Fruit fly (Drosophila melanogaster) whole organism, prepupa: Measurements from ENCODE around the gene CG31538.
A peak's percentile ranks its signal among the peaks of the same experiment; 100 is the strongest.

ENCODE experiments used
- CG10631 ChIP-seq: fragments of 200-800 bp; sonication (Bioruptor generic); optimal IDR thresholded peaks from 2 replicates; lab custom pipeline; 2016; ENCODE audit warnings: missing biosample characterization, missing genetic modification characterization
- CG11294 ChIP-seq: fragments of 200-800 bp; sonication (Bioruptor generic); IDR thresholded peaks from 2 replicates; pipeline ENCODE4 v1.3.6; 2022; ENCODE audit warnings: missing biosample characterization, missing genetic modification characterization
- CG11762 ChIP-seq: fragments of 200-800 bp; sonication (Bioruptor generic); optimal IDR thresholded peaks from 3 replicates; lab custom pipeline; 2016; ENCODE audit warnings: missing biosample characterization, missing genetic modification characterization; ENCODE audit not compliant: insufficient read depth
- CG11902 ChIP-seq: fragments of 200-800 bp; sonication (Bioruptor generic); optimal IDR thresholded peaks from 3 replicates; lab custom pipeline; 2016; ENCODE audit warnings: missing biosample characterization, missing genetic modification characterization
- CG15336 ChIP-seq: fragments of 200-800 bp; sonication (Bioruptor generic); IDR thresholded peaks from 2 replicates; pipeline ENCODE4 v1.3.6; 2022; ENCODE audit warnings: missing biosample characterization, missing genetic modification characterization
- CG1621 ChIP-seq: fragments of 200-800 bp; sonication (Bioruptor generic); optimal IDR thresholded peaks from 3 replicates; lab custom pipeline; 2018; ENCODE audit warnings: missing biosample characterization, mild to moderate bottlenecking, missing genetic modification characterization
- CG16779 ChIP-seq: fragments of 200-800 bp; sonication (Bioruptor generic); optimal IDR thresholded peaks from 3 replicates; lab custom pipeline; 2017; ENCODE audit warnings: missing biosample characterization, mild to moderate bottlenecking, missing genetic modification characterization
- CG3032 ChIP-seq: fragments of 200-800 bp; optimal IDR thresholded peaks from 2 replicates; lab custom pipeline; 2019; ENCODE audit warnings: missing biosample characterization, mild to moderate bottlenecking, missing genetic modification characterization, moderate library complexity
- CG31627 ChIP-seq: fragments of 200-800 bp; sonication (Bioruptor generic); optimal IDR thresholded peaks from 3 replicates; lab custom pipeline; 2016; ENCODE audit warnings: missing biosample characterization, missing genetic modification characterization
- CG32006 ChIP-seq: fragments of 200-800 bp; sonication (Bioruptor generic); optimal IDR thresholded peaks from 3 replicates; lab custom pipeline; 2017; ENCODE audit warnings: missing biosample characterization, mild to moderate bottlenecking, missing genetic modification characterization
- CG34406 ChIP-seq: fragments of 200-800 bp; sonication (Bioruptor generic); optimal IDR thresholded peaks from 3 replicates; lab custom pipeline; 2016; ENCODE audit warnings: missing biosample characterization, missing genetic modification characterization
- CG3919 ChIP-seq: fragments of 200-800 bp; sonication (Bioruptor generic); optimal IDR thresholded peaks from 3 replicates; lab custom pipeline; 2016; ENCODE audit warnings: missing biosample characterization, missing genetic modification characterization
- CG4318 ChIP-seq: fragments of 200-800 bp; sonication (Bioruptor generic); optimal IDR thresholded peaks from 3 replicates; lab custom pipeline; 2017; ENCODE audit warnings: missing biosample characterization, mild to moderate bottlenecking, missing genetic modification characterization
- CG6163 ChIP-seq: fragments of 200-800 bp; sonication (Bioruptor generic); IDR thresholded peaks from 3 replicates; pipeline ENCODE4 v1.3.6; 2022; ENCODE audit warnings: missing biosample characterization, missing genetic modification characterization
- CG6276 ChIP-seq: fragments of 200-800 bp; sonication (Bioruptor generic); optimal IDR thresholded peaks from 2 replicates; lab custom pipeline; 2017; ENCODE audit warnings: missing biosample characterization, mild to moderate bottlenecking, missing genetic modification characterization
- CG6792 ChIP-seq: fragments of 200-800 bp; sonication (Bioruptor generic); optimal IDR thresholded peaks from 3 replicates; lab custom pipeline; 2016; ENCODE audit warnings: missing biosample characterization, missing genetic modification characterization
- CG6808 ChIP-seq: fragments of 200-800 bp; sonication (Bioruptor generic); optimal IDR thresholded peaks from 3 replicates; lab custom pipeline; 2017; ENCODE audit warnings: missing biosample characterization, missing genetic modification characterization, mild to moderate bottlenecking, moderate library complexity, missing genetic modification reagents
- CG6854 ChIP-seq: fragments of 200-800 bp; sonication (Bioruptor generic); optimal IDR thresholded peaks from 2 replicates; lab custom pipeline; 2017; ENCODE audit warnings: missing biosample characterization, mild to moderate bottlenecking, missing genetic modification characterization
- CG7368 ChIP-seq: fragments of 200-800 bp; sonication (Bioruptor generic); optimal IDR thresholded peaks from 3 replicates; lab custom pipeline; 2016; ENCODE audit warnings: missing biosample characterization, missing genetic modification characterization
- CG8119 ChIP-seq: fragments of 200-800 bp; sonication (Bioruptor generic); IDR thresholded peaks from 3 replicates; pipeline ENCODE4 v1.3.6; 2022; ENCODE audit warnings: missing biosample characterization, missing genetic modification characterization
- CG8319 ChIP-seq: fragments of 200-800 bp; sonication (Bioruptor generic); optimal IDR thresholded peaks from 3 replicates; lab custom pipeline; 2016; ENCODE audit warnings: missing biosample characterization, missing genetic modification characterization
- CG8632 ChIP-seq: fragments of 200-800 bp; sonication (Bioruptor generic); optimal IDR thresholded peaks from 3 replicates; lab custom pipeline; 2016; ENCODE audit warnings: missing biosample characterization, missing genetic modification characterization
- Eip78C ChIP-seq: fragments of 200-800 bp; sonication (Bioruptor generic); peaks from one replicate; lab custom pipeline; 2016; ENCODE audit warnings: missing biosample characterization, missing genetic modification characterization
- Eip93F ChIP-seq: fragments of 200-800 bp; sonication (Bioruptor generic); optimal IDR thresholded peaks from 2 replicates; lab custom pipeline; 2016; ENCODE audit warnings: missing biosample characterization, mild to moderate bottlenecking, missing genetic modification characterization
- Ets96B ChIP-seq: fragments of 200-800 bp; optimal IDR thresholded peaks from 2 replicates; lab custom pipeline; 2019; ENCODE audit warnings: missing biosample characterization, mild to moderate bottlenecking, missing genetic modification characterization, moderate library complexity
- Hr4 ChIP-seq: fragments of 200-800 bp; sonication (Bioruptor generic); optimal IDR thresholded peaks from 3 replicates; lab custom pipeline; 2016; ENCODE audit warnings: missing biosample characterization, missing genetic modification characterization
- Lpt ChIP-seq: fragments of 200-800 bp; sonication (Bioruptor generic); optimal IDR thresholded peaks from 3 replicates; lab custom pipeline; 2016; ENCODE audit warnings: missing biosample characterization, missing genetic modification characterization
- OdsH ChIP-seq: fragments of 200-800 bp; sonication (Bioruptor generic); optimal IDR thresholded peaks from 3 replicates; lab custom pipeline; 2016; ENCODE audit warnings: missing biosample characterization, missing genetic modification characterization
- Sox15 ChIP-seq: fragments of 200-800 bp; sonication (Bioruptor generic); optimal IDR thresholded peaks from 3 replicates; lab custom pipeline; 2016; ENCODE audit warnings: missing biosample characterization, missing genetic modification characterization
- acj6 ChIP-seq: fragments of 200-800 bp; sonication (Bioruptor generic); optimal IDR thresholded peaks from 3 replicates; lab custom pipeline; 2016; ENCODE audit warnings: missing biosample characterization, missing genetic modification characterization
- cyc ChIP-seq: fragments of 200-800 bp; sonication (Bioruptor generic); optimal IDR thresholded peaks from 3 replicates; lab custom pipeline; 2016; ENCODE audit warnings: missing biosample characterization, missing genetic modification characterization
- dac ChIP-seq: fragments of 200-800 bp; sonication (Bioruptor generic); optimal IDR thresholded peaks from 2 replicates; lab custom pipeline; 2017; ENCODE audit warnings: missing biosample characterization, mild to moderate bottlenecking, missing genetic modification characterization
- dsx ChIP-seq: fragments of 200-800 bp; optimal IDR thresholded peaks from 3 replicates; lab custom pipeline; 2019; ENCODE audit warnings: missing biosample characterization, mild to moderate bottlenecking, missing genetic modification characterization, moderate library complexity; ENCODE audit not compliant: poor library complexity, severe bottlenecking
- eg ChIP-seq: fragments of 200-800 bp; sonication (Bioruptor generic); IDR thresholded peaks from 3 replicates; pipeline ENCODE4 v1.3.6; 2022; ENCODE audit warnings: missing biosample characterization, missing genetic modification characterization
- esn ChIP-seq: fragments of 200-800 bp; sonication (Bioruptor generic); optimal IDR thresholded peaks from 2 replicates; lab custom pipeline; 2016; ENCODE audit warnings: missing biosample characterization, mild to moderate bottlenecking, missing genetic modification characterization, moderate library complexity
- fd59A ChIP-seq: fragments of 200-800 bp; sonication (Bioruptor generic); optimal IDR thresholded peaks from 2 replicates; lab custom pipeline; 2017; ENCODE audit warnings: missing biosample characterization, mild to moderate bottlenecking, missing genetic modification characterization, missing genetic modification reagents
- fd85E ChIP-seq: fragments of 200-800 bp; sonication (Bioruptor generic); optimal IDR thresholded peaks from 3 replicates; lab custom pipeline; 2016; ENCODE audit warnings: missing biosample characterization, missing genetic modification characterization
- fkh ChIP-seq: fragments of 200-800 bp; sonication (Bioruptor generic); optimal IDR thresholded peaks from 3 replicates; lab custom pipeline; 2017; ENCODE audit warnings: missing biosample characterization, mild to moderate bottlenecking, missing genetic modification characterization, moderate library complexity
- lz ChIP-seq: fragments of 200-800 bp; sonication (Bioruptor generic); optimal IDR thresholded peaks from 3 replicates; lab custom pipeline; 2016; ENCODE audit warnings: missing biosample characterization, missing genetic modification characterization
- pdm3 ChIP-seq: fragments of 200-800 bp; sonication (Bioruptor generic); optimal IDR thresholded peaks from 3 replicates; lab custom pipeline; 2016; ENCODE audit warnings: missing biosample characterization, missing genetic modification characterization
- salr ChIP-seq, 2 experiments: fragments of 200-800 bp; sonication (Bioruptor generic); optimal IDR thresholded peaks; 3 replicates each; lab custom pipeline; 2016 to 2018; ENCODE audit warnings: missing biosample characterization in 2 of 2, missing genetic modification characterization in 2 of 2, mild to moderate bottlenecking in 1 of 2
- spab ChIP-seq: fragments of 200-800 bp; sonication (Bioruptor generic); optimal IDR thresholded peaks from 2 replicates; lab custom pipeline; 2017; ENCODE audit warnings: missing biosample characterization, mild to moderate bottlenecking, missing genetic modification characterization, missing genetic modification reagents
- svp ChIP-seq: fragments of 200-800 bp; sonication (Bioruptor generic); peaks from one replicate; lab custom pipeline; 2016; ENCODE audit warnings: missing biosample characterization, missing genetic modification characterization
- vri ChIP-seq: fragments of 200-800 bp; sonication (Bioruptor generic); optimal IDR thresholded peaks from 3 replicates; lab custom pipeline; 2016; ENCODE audit warnings: missing biosample characterization, mild to moderate bottlenecking, missing genetic modification characterization

CG31538 gene

DNA sequence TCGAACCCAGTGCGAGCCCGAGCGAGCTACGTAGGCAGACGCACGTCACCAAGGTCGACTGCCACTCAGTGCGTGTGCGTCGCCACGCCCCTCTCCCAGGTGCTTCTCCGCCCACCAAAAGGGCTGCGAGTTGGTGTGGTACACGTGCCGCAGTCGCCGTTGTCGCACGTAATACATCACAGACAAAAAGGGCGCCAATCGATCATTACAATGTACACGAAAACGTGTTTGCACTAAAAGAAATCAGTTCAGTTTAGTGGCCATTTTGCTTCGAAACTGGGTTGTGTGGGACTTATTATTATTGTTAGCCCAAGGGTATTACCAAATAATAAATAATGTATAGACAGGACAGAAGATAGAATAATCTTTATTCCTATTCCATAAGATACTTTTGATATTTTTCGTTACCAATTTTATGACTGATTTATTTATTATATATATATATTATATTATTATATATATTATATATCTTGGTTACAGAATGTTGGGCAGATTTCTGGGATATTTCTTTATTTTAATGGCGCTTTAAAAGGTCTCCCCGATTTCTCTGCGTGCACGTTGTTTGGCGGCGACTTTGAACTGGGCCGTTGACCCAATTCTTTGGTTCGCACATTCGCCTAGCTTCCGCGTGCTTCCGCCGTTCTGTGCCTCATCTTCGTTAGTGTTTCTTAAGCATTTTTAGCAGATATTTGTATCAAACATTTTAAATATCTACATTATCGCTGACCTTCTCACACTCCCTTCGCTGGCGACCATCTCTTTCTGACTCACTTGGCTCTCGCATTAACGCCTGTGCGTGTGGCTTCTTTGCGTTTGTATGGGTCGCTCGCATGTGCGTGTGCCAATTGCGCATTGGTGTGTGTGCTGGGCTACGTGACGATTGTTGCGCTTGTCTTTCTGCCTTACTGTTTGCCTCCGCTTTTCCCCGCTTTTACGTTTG lies 14.1 kb downstream of the CG31538 start (continued):
- TF ChIP-seq CG3032 (peak; percentile 81), CG4318 (peak; percentile 25), CG6163 (GFP tag; lab: Robert Waterston, UW) (peak; percentile 32; the same call in 1 of the 3 replicates), fd59A (peak; percentile 43), Ets96B (tag; lab: Kevin White, UChicago) (peak; percentile 69), OdsH (GFP tag; lab: Kevin White, UChicago) (peak; percentile 49), fkh (GFP tag; lab: Kevin White, UChicago) (peak; percentile 53), CG7368 (GFP tag; lab: Kevin White, UChicago) (peak; percentile 27), CG8632 (GFP tag; lab: Kevin White, UChicago) (peak; percentile 73), lz (no peak), pdm3 (peak; percentile 22), fd85E (GFP tag; lab: Kevin White, UChicago) (peak; percentile 1), CG6276 (peak; percentile 61), CG6792 (GFP tag; lab: Kevin White, UChicago) (peak; percentile 18), CG34406 (GFP tag; lab: Kevin White, UChicago) (peak; percentile 79), CG11902 (peak; percentile 11), CG6808 (peak; percentile 82), esn (peak; percentile 46), CG31627 (GFP tag; lab: Kevin White, UChicago) (no peak), acj6 (GFP tag; lab: Kevin White, UChicago) (peak; percentile 14)

DNA sequence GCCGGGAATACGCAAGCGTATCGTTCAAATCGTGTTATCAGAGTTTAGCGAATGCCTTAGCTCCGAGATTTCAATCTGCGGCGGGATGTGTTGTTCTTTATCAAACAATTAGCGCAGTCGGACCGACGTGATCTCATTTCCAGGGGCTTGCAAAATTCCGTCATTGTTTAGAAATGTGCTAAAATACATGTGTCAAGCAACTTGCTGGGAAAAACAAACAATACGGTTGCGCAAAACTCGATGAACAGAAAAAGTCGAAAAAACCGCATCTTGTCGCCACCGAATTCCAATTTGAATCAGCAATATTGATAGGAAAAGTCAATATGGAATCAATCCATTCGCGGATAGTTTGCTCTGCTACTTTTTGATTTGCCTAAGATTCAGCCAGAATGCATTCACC lies 15.0 kb downstream of the CG31538 start, which contains the start of gene Tim17a2:
Gene Tim17a2, minus strand, starts transcription at position 101 of the 400 bp plus-strand sequence.
- no peak for TF ChIP-seq CG34406 (GFP tag; lab: Kevin White, UChicago)
- TF ChIP-seq CG1621 (tag; lab: Kevin White, UChicago): no peak
- TF ChIP-seq CG6276: no peak
- no peak for TF ChIP-seq Sox15 (GFP tag; lab: Kevin White, UChicago)
- TF ChIP-seq dsx: no peak
- TF ChIP-seq svp (GFP tag; lab: Kevin White, UChicago): no peak
- no peak for TF ChIP-seq Ets96B (tag; lab: Kevin White, UChicago)
- no peak for TF ChIP-seq CG4318
- no peak for TF ChIP-seq CG6808
- TF ChIP-seq CG8319 (GFP tag; lab: Kevin White, UChicago): no peak

DNA sequence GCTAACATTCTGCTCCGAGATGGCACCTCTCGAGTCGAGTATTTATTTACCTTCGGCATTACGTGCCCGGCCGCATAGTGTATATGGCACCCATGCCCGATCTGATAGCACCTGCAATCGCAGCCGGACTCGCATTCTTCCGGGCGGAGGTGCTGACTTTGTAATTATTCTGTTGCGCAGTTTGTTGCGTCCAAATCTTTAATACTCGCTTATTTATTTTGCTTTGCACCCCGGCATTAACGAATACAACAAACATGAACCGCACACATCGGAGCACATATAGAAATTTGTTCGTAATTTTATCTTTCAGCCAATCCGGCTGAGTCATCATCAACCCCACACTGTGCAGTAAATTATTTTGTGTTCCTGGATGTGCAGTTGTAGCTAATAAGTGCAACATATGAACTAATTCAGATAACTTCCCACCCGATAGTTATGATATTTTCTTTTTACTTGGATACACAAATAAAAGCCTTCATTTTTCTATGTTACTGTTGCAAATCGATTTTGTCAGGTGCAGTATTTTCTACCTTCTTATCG lies 15.6 kb downstream of the CG31538 start:
- TF ChIP-seq Eip93F (GFP tag; lab: Kevin White, UChicago) (no peak), CG11762 (GFP tag; lab: Kevin White, UChicago) (no peak), CG10631 (GFP tag; lab: Kevin White, UChicago) (no peak), CG31627 (GFP tag; lab: Kevin White, UChicago) (no peak), CG11294 (GFP tag; lab: Robert Waterston, UW) (no peak), CG8119 (GFP tag; lab: Robert Waterston, UW) (no peak), salr (GFP tag; optimal IDR thresholded peaks at IDR 0.05; lab: Kevin White, UChicago) (no peak), CG16779 (tag; lab: Kevin White, UChicago) (no peak), CG3032 (no peak), Hr4 (GFP tag; lab: Kevin White, UChicago) (no peak), CG4318 (no peak), fd85E (GFP tag; lab: Kevin White, UChicago) (no peak), spab (no peak), Eip78C (GFP tag; lab: Kevin White, UChicago) (peak; percentile 30), CG15336 (GFP tag; lab: Robert Waterston, UW) (no peak), CG6808 (no peak), fkh (GFP tag; lab: Kevin White, UChicago) (peak; percentile 8), CG6854 (GFP tag; lab: Kevin White, UChicago) (no peak), CG32006 (no peak), Sox15 (GFP tag; lab: Kevin White, UChicago) (no peak), vri (GFP tag; lab: Kevin White, UChicago) (peak; percentile 64), svp (GFP tag; lab: Kevin White, UChicago) (peak; percentile 45), fd59A (no peak), eg (GFP tag; lab: Robert Waterston, UW) (no peak), Lpt (GFP tag; lab: Kevin White, UChicago) (no peak), acj6 (GFP tag; lab: Kevin White, UChicago) (no peak), cyc (GFP tag; lab: Kevin White, UChicago) (no peak), CG6163 (GFP tag; lab: Robert Waterston, UW) (no peak), CG3919 (GFP tag; lab: Kevin White, UChicago) (no peak), dac (no peak)
